Worm (Caenorhabditis elegans): ENCODE results near the gene his-73.

DNA sequence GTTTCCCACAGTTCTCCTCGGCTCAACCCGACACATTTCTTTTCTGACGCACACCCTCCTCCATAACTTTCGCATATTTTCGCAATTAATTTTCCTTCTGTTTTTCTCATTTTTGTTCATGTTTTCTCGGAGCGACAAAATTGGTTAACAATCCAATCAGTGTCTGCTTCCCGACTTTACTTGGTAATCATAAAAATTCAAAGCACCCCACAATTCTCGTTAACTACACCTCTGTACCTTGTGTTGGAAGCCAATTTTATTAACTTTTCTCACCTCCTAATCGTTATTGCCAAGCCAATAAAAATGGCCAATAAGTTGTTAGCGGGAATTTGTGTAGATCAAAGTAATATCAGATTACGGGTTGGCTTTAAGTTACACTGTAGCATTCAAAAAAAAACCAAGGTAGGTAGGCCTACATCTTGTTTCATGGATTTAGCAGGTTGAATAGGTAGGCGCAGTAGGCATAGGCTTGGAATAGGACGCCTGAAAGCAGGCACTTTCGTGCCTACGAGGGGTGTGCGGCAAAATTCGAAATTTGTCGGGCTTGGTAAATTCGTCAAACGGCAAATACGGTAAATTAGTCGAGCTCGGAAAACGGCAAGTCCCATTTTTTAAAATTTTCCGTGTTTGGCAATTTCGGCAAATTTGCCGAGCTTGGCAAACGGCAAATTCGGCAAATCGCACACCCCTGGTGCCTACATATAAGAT is 47.1 kb downstream of the his-73 start:
- TF ChIP-seq rnt-1 (tag; optimal IDR thresholded peaks at IDR 0.05) = no peak
- TF ChIP-seq pros-1 (tag; optimal IDR thresholded peaks at IDR 0.05) = no peak
